Worm (Caenorhabditis elegans) whole organism, early embryonic: ENCODE results near the gene F26G1.15.

ENCODE experiments used
- F13C5.2 ChIP-seq: sonication (generic microtip); optimal IDR thresholded peaks from 2 replicates; lab custom pipeline; 2017; ENCODE audit warnings: mild to moderate bottlenecking, missing genetic modification characterization, inconsistent platforms, missing compliant biosample characterization
- aly-1 ChIP-seq: sonication (generic microtip); optimal IDR thresholded peaks from 2 replicates; lab custom pipeline; 2016; ENCODE audit warnings: missing genetic modification characterization, missing compliant biosample characterization
- ama-1 ChIP-seq: fragments of 150-350 bp; optimal IDR thresholded peaks from 2 replicates; lab custom pipeline; 2014
- ceh-13 ChIP-seq: fragments of 200-800 bp; sonication (Bioruptor generic); optimal IDR thresholded peaks from 2 replicates; lab custom pipeline; 2018; ENCODE audit warnings: mild to moderate bottlenecking, missing genetic modification characterization, missing compliant biosample characterization
- ets-7 ChIP-seq: sonication (generic microtip); optimal IDR thresholded peaks from 2 replicates; lab custom pipeline; 2016; ENCODE audit warnings: missing genotype, missing genetic modification characterization, missing compliant biosample characterization
- hmbx-1 ChIP-seq: sonication (generic microtip); optimal IDR thresholded peaks from 2 replicates; lab custom pipeline; 2016; ENCODE audit warnings: mild to moderate bottlenecking, missing genetic modification characterization, missing compliant biosample characterization
- hmg-4 ChIP-seq: fragments of 200-800 bp; sonication (Bioruptor generic); optimal IDR thresholded peaks from 2 replicates; lab custom pipeline; 2018; ENCODE audit warnings: mild to moderate bottlenecking, missing genetic modification characterization, missing compliant biosample characterization
- pes-1 ChIP-seq: fragments of 200-800 bp; sonication (Bioruptor generic); IDR thresholded peaks from 2 replicates; pipeline ENCODE4 v1.3.6; 2022; ENCODE audit warnings: missing genetic modification reagents, missing genetic modification characterization, missing compliant biosample characterization
- scrt-1 ChIP-seq: fragments of 200-800 bp; sonication (Bioruptor generic); IDR thresholded peaks from 2 replicates; pipeline ENCODE4 v1.3.6; 2022; ENCODE audit warnings: missing genetic modification characterization, missing compliant biosample characterization

ce11 chrII:4749581-4749980 is 40.5 kb upstream of the F26G1.15 start, which contains the start of gene F41C3.2:
- TF ChIP-seq hmbx-1 (tag; lab: Kevin White, UChicago), result no peak
- TF ChIP-seq scrt-1, result no peak
- TF ChIP-seq hmg-4 (GFP tag; lab: Kevin White, UChicago), result no peak
- TF ChIP-seq ama-1, result no peak
- TF ChIP-seq ceh-13 (GFP tag; lab: Kevin White, UChicago), result no peak
- no peak for TF ChIP-seq F13C5.2 (tag; lab: Kevin White, UChicago)
- TF ChIP-seq aly-1 (tag; lab: Kevin White, UChicago), result no peak
- TF ChIP-seq pes-1 (GFP tag; lab: Robert Waterston, UW), result no peak
- no peak for TF ChIP-seq ets-7 (tag; lab: Kevin White, UChicago)
